Worm (Caenorhabditis elegans): ENCODE data around the gene srg-17.

ce11 chrII:12460602-12461453 is 12.7 kb upstream of the srg-17 start, which contains the start of gene tag-280:
- TF ChIP-seq elt-1 (tag; optimal IDR thresholded peaks at IDR 0.05) (no peak), snpc-4 (tag; optimal IDR thresholded peaks at IDR 0.05) (no peak), nhr-23 (tag; optimal IDR thresholded peaks at IDR 0.05) (no peak), nhr-12 (tag; optimal IDR thresholded peaks at IDR 0.05) (no peak), ztf-11 (tag; optimal IDR thresholded peaks at IDR 0.05) (no peak), ceh-82 (tag; optimal IDR thresholded peaks at IDR 0.05) (no peak), ztf-1 (GFP tag; conservative IDR thresholded peaks at IDR 0.05) (no peak), F13H6.1 (tag; optimal IDR thresholded peaks at IDR 0.05) (no peak), egl-27 (tag; optimal IDR thresholded peaks at IDR 0.05) (no peak), lin-39 (tag; optimal IDR thresholded peaks at IDR 0.05) (no peak), unc-62 (GFP tag; optimal IDR thresholded peaks at IDR 0.05) (no peak), zag-1 (tag; optimal IDR thresholded peaks at IDR 0.05) (no peak), unc-39 (tag; optimal IDR thresholded peaks at IDR 0.05) (no peak)

Measured in whole organism, L2 larva.